Worm (Caenorhabditis elegans) whole organism, midembryonic: Measurements from ENCODE around the gene arrd-26.

Source experiments
- T22C8.4 ChIP-seq: fragments of 200-800 bp; sonication (Bioruptor generic); IDR thresholded peaks from 2 replicates; pipeline ENCODE4 v1.3.6; 2022; ENCODE audit warnings: missing genetic modification characterization, missing compliant biosample characterization
- cog-1 ChIP-seq: sonication (generic microtip); optimal IDR thresholded peaks from 2 replicates; lab custom pipeline; 2016; ENCODE audit warnings: missing genetic modification characterization, missing compliant biosample characterization
- flt-1 ChIP-seq: fragments of 200-800 bp; sonication (Bioruptor generic); IDR thresholded peaks from 2 replicates; pipeline ENCODE4 v1.3.6; 2022; ENCODE audit warnings: missing genetic modification characterization, missing compliant biosample characterization
- klf-2 ChIP-seq: fragments of 200-800 bp; sonication (Bioruptor generic); conservative IDR thresholded peaks from 2 replicates; pipeline ENCODE4 v1.3.6; 2022; ENCODE audit warnings: missing genetic modification reagents, missing genetic modification characterization, missing compliant biosample characterization
- med-1 ChIP-seq: sonication (generic microtip); optimal IDR thresholded peaks from 2 replicates; lab custom pipeline; 2017; ENCODE audit warnings: missing genetic modification characterization, mild to moderate bottlenecking, missing compliant biosample characterization, antibody characterized with exemption, missing genetic modification reagents; ENCODE audit not compliant: insufficient read depth
- ref-1 ChIP-seq: fragments of 200-800 bp; sonication (Bioruptor generic); conservative IDR thresholded peaks from 2 replicates; pipeline ENCODE4 v1.3.6; 2022; ENCODE audit warnings: missing genetic modification reagents, missing genetic modification characterization, missing compliant biosample characterization
- tab-1 ChIP-seq: fragments of 200-800 bp; sonication (Bioruptor generic); IDR thresholded peaks from 2 replicates; pipeline ENCODE4 v1.3.6; 2022; ENCODE audit warnings: missing genetic modification characterization, missing compliant biosample characterization
- ztf-23 ChIP-seq: fragments of 200-800 bp; sonication (Bioruptor generic); IDR thresholded peaks from 2 replicates; pipeline ENCODE4 v1.3.6; 2022; ENCODE audit warnings: missing genetic modification reagents, missing genetic modification characterization, missing compliant biosample characterization
- ztf-29 ChIP-seq: fragments of 200-800 bp; sonication (Bioruptor generic); IDR thresholded peaks from 2 replicates; pipeline ENCODE4 v1.3.6; 2022; ENCODE audit warnings: missing genetic modification reagents, missing genetic modification characterization, missing compliant biosample characterization

DNA sequence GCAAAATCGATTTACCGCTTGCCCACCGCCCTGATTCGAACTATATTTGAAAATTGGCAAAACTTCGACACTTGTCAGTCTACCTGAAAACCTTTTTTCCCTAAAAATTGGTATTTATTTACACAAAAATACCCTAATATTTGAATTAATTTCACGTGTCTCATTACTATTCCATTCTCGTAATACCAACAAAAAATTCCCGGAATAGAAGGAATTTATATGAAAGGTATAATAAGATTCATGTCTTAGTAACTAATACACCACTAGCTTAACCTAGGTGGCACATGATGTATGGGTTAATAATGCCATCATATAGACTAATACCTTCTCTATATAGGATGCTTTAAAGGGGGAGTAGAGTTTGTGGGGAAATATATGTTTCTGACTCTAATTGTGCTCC lies 51.3 kb downstream of the arrd-26 start:
- TF ChIP-seq klf-2 (no peak), T22C8.4 (no peak), ztf-29 (GFP tag; lab: Robert Waterston, UW) (no peak), tab-1 (GFP tag; lab: Robert Waterston, UW) (no peak), flt-1 (GFP tag; lab: Robert Waterston, UW) (no peak), ref-1 (GFP tag; lab: Robert Waterston, UW) (no peak), ztf-23 (GFP tag; lab: Robert Waterston, UW) (no peak), med-1 (no peak), cog-1 (no peak)
